Fruit fly (Drosophila melanogaster): ENCODE measurements around the gene yip2.
A peak's percentile ranks its signal among the peaks of the same experiment; 100 is the strongest.

The yip2 gene

dm6 chr2L:9890576-9890975, 24.5 kb upstream of the yip2 start, which contains the start of the genes CG34183 and CG4537:
Gene CG34183 (minus strand): TSS chr2L:9890772.
Gene CG4537 (plus strand): TSS chr2L:9890885.
- TF ChIP-seq esn (GFP tag; optimal IDR thresholded peaks at IDR 0.05) (peak; percentile 27), fkh (GFP tag; optimal IDR thresholded peaks at IDR 0.05) (peak; percentile 57), achi (GFP tag; optimal IDR thresholded peaks at IDR 0.05) (no peak)

- TF ChIP-seq CG11902 (GFP tag; optimal IDR thresholded peaks at IDR 0.05) (no peak), fkh (GFP tag; optimal IDR thresholded peaks at IDR 0.05) (peak; percentile 49), fd59A (GFP tag; optimal IDR thresholded peaks at IDR 0.05) (no peak)
Observed at dm6 chr2L:9893183-9893582, 21.9 kb upstream of the yip2 start, which contains the start of gene mtDNA-helicase. Gene mtDNA-helicase (minus strand): TSS chr2L:9893446.

dm6 chr2L:9894193-9894592, 20.9 kb upstream of the yip2 start:
- TF ChIP-seq CG10631 (GFP tag; optimal IDR thresholded peaks at IDR 0.05) (no peak), CG34406 (GFP tag; optimal IDR thresholded peaks at IDR 0.05) (no peak), lz (GFP tag; optimal IDR thresholded peaks at IDR 0.05) (no peak), fd59A (GFP tag; optimal IDR thresholded peaks at IDR 0.05) (no peak), acj6 (GFP tag; optimal IDR thresholded peaks at IDR 0.05) (no peak), CG32006 (GFP tag; optimal IDR thresholded peaks at IDR 0.05) (no peak), Ets21C (GFP tag; optimal IDR thresholded peaks at IDR 0.05) (no peak), CG6854 (GFP tag; optimal IDR thresholded peaks at IDR 0.05) (no peak), Eip93F (GFP tag; optimal IDR thresholded peaks at IDR 0.05) (no peak), spab (GFP tag; optimal IDR thresholded peaks at IDR 0.05) (no peak), Smox (GFP tag; optimal IDR thresholded peaks at IDR 0.05) (no peak)

dm6 chr2L:9894871-9895364, 20.1 kb upstream of the yip2 start, which contains the start of gene Bka:
Gene Bka (plus strand): TSS chr2L:9895287.
- TF ChIP-seq ss (GFP tag; optimal IDR thresholded peaks at IDR 0.05) (peak in 1 of 2 experiments; percentile 58), CG8319 (GFP tag; optimal IDR thresholded peaks at IDR 0.05) (no peak), dac (GFP tag; optimal IDR thresholded peaks at IDR 0.05) (no peak), CG11902 (GFP tag; optimal IDR thresholded peaks at IDR 0.05) (no peak), Eip93F (GFP tag; optimal IDR thresholded peaks at IDR 0.05) (peak; percentile 23), CG31627 (GFP tag; optimal IDR thresholded peaks at IDR 0.05) (no peak), Blimp-1 (GFP tag; optimal IDR thresholded peaks at IDR 0.05) (peak; percentile 15), CG10669 (GFP tag; optimal IDR thresholded peaks at IDR 0.05) (peak; percentile 17), cyc (GFP tag; optimal IDR thresholded peaks at IDR 0.05) (no peak), Met (GFP tag; optimal IDR thresholded peaks at IDR 0.05) (peak; percentile 57), dsx (GFP tag; optimal IDR thresholded peaks at IDR 0.05; ENCODE audit: poor library complexity, severe bottlenecking) (peak; percentile 25), fkh (GFP tag; optimal IDR thresholded peaks at IDR 0.05) (peak; percentile 52), Ets96B (tag; optimal IDR thresholded peaks at IDR 0.05) (peak; percentile 13), esn (GFP tag; optimal IDR thresholded peaks at IDR 0.05) (peak; percentile 65), vri (GFP tag; optimal IDR thresholded peaks at IDR 0.05) (peak; percentile 74), CG4318 (GFP tag; optimal IDR thresholded peaks at IDR 0.05) (no peak), Ets21C (GFP tag; optimal IDR thresholded peaks at IDR 0.05) (peak; percentile 1), CG7368 (GFP tag; optimal IDR thresholded peaks at IDR 0.05) (peak; percentile 21), salr (GFP tag; optimal IDR thresholded peaks at IDR 0.05) (no peak), CG15336 (GFP tag; IDR thresholded peaks at IDR 0.05) (peak; percentile 11; the same call in 1 of the 2 replicates), Sox14 (GFP tag; optimal IDR thresholded peaks at IDR 0.05) (peak; percentile 24), lz (GFP tag; optimal IDR thresholded peaks at IDR 0.05) (peak; percentile 38), Eip75B (GFP tag; optimal IDR thresholded peaks at IDR 0.05) (peak; percentile 38), pdm3 (GFP tag; optimal IDR thresholded peaks at IDR 0.05) (no peak), CG6854 (GFP tag; optimal IDR thresholded peaks at IDR 0.05) (peak; percentile 52), CG34406 (GFP tag; optimal IDR thresholded peaks at IDR 0.05) (peak; percentile 56), CG3032 (tag; optimal IDR thresholded peaks at IDR 0.05) (peak; percentile 39), Eip78C (GFP tag) (peak; percentile 77), CG6808 (GFP tag; optimal IDR thresholded peaks at IDR 0.05) (peak; percentile 18), eg (GFP tag; IDR thresholded peaks at IDR 0.05) (no peak), CG6792 (GFP tag; optimal IDR thresholded peaks at IDR 0.05) (no peak), acj6 (GFP tag; optimal IDR thresholded peaks at IDR 0.05) (peak; percentile 29), topi (GFP tag; optimal IDR thresholded peaks at IDR 0.05) (peak; percentile 56)

Data from whole organism, prepupa.